Worm (Caenorhabditis elegans) whole organism, L1 larva: ENCODE results near the gene R53.8.
A peak's percentile ranks its signal among the peaks of the same experiment; 100 is the strongest.

Source experiments
- C16A3.4 ChIP-seq: fragments of 150-350 bp; optimal IDR thresholded peaks from 2 replicates; lab custom pipeline; 2014; ENCODE audit warnings: missing biosample characterization, missing genetic modification characterization
- F16B12.6 ChIP-seq: fragments of 150-350 bp; optimal IDR thresholded peaks from 2 replicates; lab custom pipeline; 2014; ENCODE audit warnings: missing biosample characterization, missing genetic modification characterization
- Y116A8C.19 ChIP-seq: sonication (generic microtip); optimal IDR thresholded peaks from 2 replicates; lab custom pipeline; 2016; ENCODE audit warnings: missing compliant biosample characterization, missing genetic modification characterization, borderline replicate concordance
- aha-1 ChIP-seq: fragments of 150-350 bp; optimal IDR thresholded peaks from 2 replicates; lab custom pipeline; 2014; ENCODE audit warnings: missing biosample characterization, missing genetic modification characterization
- alr-1 ChIP-seq: fragments of 200-800 bp; sonication (Bioruptor generic); optimal IDR thresholded peaks from 2 replicates; lab custom pipeline; 2018; ENCODE audit warnings: borderline replicate concordance, mild to moderate bottlenecking, missing genetic modification characterization, missing compliant biosample characterization
- ama-1 ChIP-seq: fragments of 150-350 bp; optimal IDR thresholded peaks from 2 replicates; lab custom pipeline; 2014
- ceh-63 ChIP-seq: fragments of 200-800 bp; sonication (Bioruptor generic); optimal IDR thresholded peaks from 2 replicates; lab custom pipeline; 2018; ENCODE audit warnings: mild to moderate bottlenecking, missing genetic modification characterization, missing compliant biosample characterization
- ces-1 ChIP-seq: fragments of 150-350 bp; optimal IDR thresholded peaks from 2 replicates; lab custom pipeline; 2014; ENCODE audit warnings: missing biosample characterization, missing genetic modification reagents, missing genetic modification characterization
- dsc-1 ChIP-seq: sonication (generic microtip); optimal IDR thresholded peaks from 2 replicates; lab custom pipeline; 2016; ENCODE audit warnings: mild to moderate bottlenecking, missing genetic modification characterization, missing compliant biosample characterization
- efl-1 ChIP-seq, 4 experiments: fragments of 150-350 bp; optimal IDR thresholded peaks in 3 of 4; peaks in 1 of 4; 1 replicate in 1 of 4; 2 replicates in 3 of 4; lab custom pipeline; 2014; ENCODE audit warnings: missing biosample characterization in 2 of 4, missing genetic modification characterization in 2 of 4, missing genetic modification reagents in 2 of 4
- egl-13 ChIP-seq: sonication (generic microtip); optimal IDR thresholded peaks from 2 replicates; lab custom pipeline; 2016; ENCODE audit warnings: missing genotype, missing genetic modification reagents, missing genetic modification characterization, missing compliant biosample characterization
- ets-5 ChIP-seq: fragments of 200-800 bp; sonication (Bioruptor generic); IDR thresholded peaks from 2 replicates; pipeline ENCODE4 v1.3.6; 2022; ENCODE audit warnings: missing genetic modification characterization, missing compliant biosample characterization
- fkh-4 ChIP-seq: sonication (generic microtip); optimal IDR thresholded peaks from 2 replicates; lab custom pipeline; 2016; ENCODE audit warnings: missing compliant biosample characterization, missing genetic modification characterization, borderline replicate concordance
- fos-1 ChIP-seq: fragments of 150-350 bp; optimal IDR thresholded peaks from 2 replicates; lab custom pipeline; 2014; ENCODE audit warnings: missing biosample characterization, missing genetic modification characterization
- grh-1 ChIP-seq: fragments of 200-800 bp; sonication (Bioruptor generic); IDR thresholded peaks from 2 replicates; pipeline ENCODE4 v1.3.6; 2022; ENCODE audit warnings: missing genetic modification reagents, missing genetic modification characterization, missing compliant biosample characterization
- hlh-17 ChIP-seq: fragments of 200-800 bp; sonication (Bioruptor generic); optimal IDR thresholded peaks from 2 replicates; lab custom pipeline; 2018; ENCODE audit warnings: missing genetic modification characterization, mild to moderate bottlenecking, missing compliant biosample characterization, moderate library complexity, borderline replicate concordance
- hlh-4 ChIP-seq: sonication (generic microtip); optimal IDR thresholded peaks from 2 replicates; lab custom pipeline; 2016; ENCODE audit warnings: mild to moderate bottlenecking, missing genetic modification characterization, missing compliant biosample characterization
- irx-1 ChIP-seq: sonication (generic microtip); optimal IDR thresholded peaks from 2 replicates; lab custom pipeline; 2016; ENCODE audit warnings: missing genetic modification characterization, missing compliant biosample characterization
- isw-1 ChIP-seq: fragments of 200-800 bp; sonication (Bioruptor generic); IDR thresholded peaks from 2 replicates; pipeline ENCODE4 v1.3.6; 2022; ENCODE audit warnings: missing genetic modification characterization, missing compliant biosample characterization
- jun-1 ChIP-seq: fragments of 150-350 bp; optimal IDR thresholded peaks from 2 replicates; lab custom pipeline; 2014; ENCODE audit warnings: missing biosample characterization, missing genetic modification reagents, missing genetic modification characterization
- lin-13 ChIP-seq: fragments of 150-350 bp; optimal IDR thresholded peaks from 2 replicates; lab custom pipeline; 2014; ENCODE audit warnings: missing biosample characterization, missing genetic modification reagents, missing genetic modification characterization
- lin-14 ChIP-seq: fragments of 200-800 bp; sonication (Bioruptor generic); optimal IDR thresholded peaks from 2 replicates; lab custom pipeline; 2018; ENCODE audit warnings: mild to moderate bottlenecking, missing genetic modification characterization, moderate library complexity, missing compliant biosample characterization
- lir-3 ChIP-seq: sonication (generic microtip); optimal IDR thresholded peaks from 2 replicates; lab custom pipeline; 2016; ENCODE audit warnings: mild to moderate bottlenecking, missing genetic modification characterization, moderate library complexity, missing compliant biosample characterization; ENCODE audit not compliant: poor library complexity
- lsy-2 ChIP-seq, 2 experiments: fragments of 150-350 bp; optimal IDR thresholded peaks; 2 replicates each; lab custom pipeline; 2014; ENCODE audit warnings: missing biosample characterization in 2 of 2, missing genetic modification characterization in 2 of 2
- mab-9 ChIP-seq: fragments of 200-800 bp; sonication (Bioruptor generic); IDR thresholded peaks from 2 replicates; pipeline ENCODE4 v1.3.6; 2022; ENCODE audit warnings: missing genetic modification reagents, missing genetic modification characterization, missing compliant biosample characterization
- mdl-1 ChIP-seq, 2 experiments: fragments of 150-350 bp; optimal IDR thresholded peaks; 2 replicates each; lab custom pipeline; 2014 to 2017; ENCODE audit warnings: missing biosample characterization in 2 of 2, missing genetic modification characterization in 2 of 2, inconsistent platforms in 1 of 2
- mef-2 ChIP-seq: fragments of 150-350 bp; optimal IDR thresholded peaks from 2 replicates; lab custom pipeline; 2014; ENCODE audit warnings: missing biosample characterization, missing genetic modification characterization
- mep-1 ChIP-seq: fragments of 150-350 bp; optimal IDR thresholded peaks from 2 replicates; lab custom pipeline; 2014; ENCODE audit warnings: missing biosample characterization, missing genetic modification characterization
- nhr-11 ChIP-seq: fragments of 150-350 bp; optimal IDR thresholded peaks from 2 replicates; lab custom pipeline; 2014; ENCODE audit warnings: missing biosample characterization, missing genetic modification characterization
- nhr-12 ChIP-seq: sonication (generic microtip); optimal IDR thresholded peaks from 2 replicates; lab custom pipeline; 2017; ENCODE audit warnings: missing biosample characterization, missing genetic modification characterization
- nhr-19 ChIP-seq: fragments of 200-800 bp; sonication (Bioruptor generic); conservative IDR thresholded peaks from 2 replicates; pipeline ENCODE4 v1.3.6; 2022; ENCODE audit warnings: missing genetic modification characterization, missing compliant biosample characterization
- nhr-28 ChIP-seq: fragments of 150-350 bp; optimal IDR thresholded peaks from 2 replicates; lab custom pipeline; 2014; ENCODE audit warnings: missing biosample characterization, missing genetic modification characterization
- nhr-47 ChIP-seq: sonication (generic microtip); optimal IDR thresholded peaks from 2 replicates; lab custom pipeline; 2016; ENCODE audit warnings: mild to moderate bottlenecking, missing genetic modification characterization, moderate library complexity, missing compliant biosample characterization
- nhr-71 ChIP-seq: sonication (generic microtip); optimal IDR thresholded peaks from 2 replicates; lab custom pipeline; 2016; ENCODE audit warnings: mild to moderate bottlenecking, missing genetic modification characterization, moderate library complexity, missing compliant biosample characterization
- nhr-76 ChIP-seq: sonication (generic microtip); optimal IDR thresholded peaks from 2 replicates; lab custom pipeline; 2017; ENCODE audit warnings: missing biosample characterization, missing genetic modification characterization
- nhr-77 ChIP-seq: fragments of 150-350 bp; optimal IDR thresholded peaks from 2 replicates; lab custom pipeline; 2014; ENCODE audit warnings: missing biosample characterization, missing genetic modification characterization
- nhr-90 ChIP-seq: sonication (generic microtip); optimal IDR thresholded peaks from 2 replicates; lab custom pipeline; 2016; ENCODE audit warnings: mild to moderate bottlenecking, missing genetic modification characterization, missing compliant biosample characterization; ENCODE audit not compliant: poor library complexity
- rnt-1 ChIP-seq: sonication (generic microtip); optimal IDR thresholded peaks from 2 replicates; lab custom pipeline; 2016; ENCODE audit warnings: mild to moderate bottlenecking, missing genetic modification characterization, moderate library complexity, missing compliant biosample characterization
- skn-1 ChIP-seq: fragments of 150-350 bp; optimal IDR thresholded peaks from 2 replicates; lab custom pipeline; 2014; ENCODE audit warnings: missing biosample characterization, missing genetic modification characterization
- sup-37 ChIP-seq: fragments of 200-800 bp; sonication (Bioruptor generic); optimal IDR thresholded peaks from 2 replicates; lab custom pipeline; 2018; ENCODE audit warnings: mild to moderate bottlenecking, missing genetic modification characterization, missing compliant biosample characterization
- tbx-2 ChIP-seq: sonication (generic microtip); optimal IDR thresholded peaks from 2 replicates; lab custom pipeline; 2016; ENCODE audit warnings: missing genetic modification characterization, missing compliant biosample characterization
- unc-30 ChIP-seq: sonication (generic microtip); optimal IDR thresholded peaks from 2 replicates; lab custom pipeline; 2017; ENCODE audit warnings: missing biosample characterization, missing genetic modification characterization
- unc-62 ChIP-seq: fragments of 150-350 bp; optimal IDR thresholded peaks from 2 replicates; lab custom pipeline; 2014; ENCODE audit warnings: missing biosample characterization, missing genetic modification reagents, missing genetic modification characterization
- unc-98 ChIP-seq: fragments of 200-800 bp; sonication (Bioruptor generic); IDR thresholded peaks from 2 replicates; pipeline ENCODE4 v1.3.6; 2022; ENCODE audit warnings: missing genetic modification characterization, missing compliant biosample characterization
- vab-15 ChIP-seq: sonication (generic microtip); optimal IDR thresholded peaks from 2 replicates; lab custom pipeline; 2017; ENCODE audit warnings: missing genotype, mild to moderate bottlenecking, missing genetic modification characterization, missing compliant biosample characterization
- zip-4 ChIP-seq: fragments of 200-800 bp; sonication (Bioruptor generic); optimal IDR thresholded peaks from 2 replicates; lab custom pipeline; 2018; ENCODE audit warnings: mild to moderate bottlenecking, missing genetic modification characterization, moderate library complexity, missing compliant biosample characterization
- ztf-11 ChIP-seq, 2 experiments: sonication (generic microtip); optimal IDR thresholded peaks; 2 replicates each; lab custom pipeline; 2016 to 2017; ENCODE audit warnings: missing genetic modification characterization in 2 of 2, missing biosample characterization in 1 of 2, missing compliant biosample characterization in 1 of 2

Gene R53.8

ce11 chrII:9937611-9938010 is 38.9 kb upstream of the R53.8 start (continued):
- peak; percentile 37 to 98 for TF ChIP-seq mdl-1 (tag; optimal IDR thresholded peaks at IDR 0.05; lab: Kevin White, UChicago)
- TF ChIP-seq vab-15, result no peak
- peak; percentile 80 to 89 for TF ChIP-seq lsy-2 (tag; optimal IDR thresholded peaks at IDR 0.05; lab: Kevin White, UChicago)
- TF ChIP-seq nhr-77, result peak; percentile 78

DNA sequence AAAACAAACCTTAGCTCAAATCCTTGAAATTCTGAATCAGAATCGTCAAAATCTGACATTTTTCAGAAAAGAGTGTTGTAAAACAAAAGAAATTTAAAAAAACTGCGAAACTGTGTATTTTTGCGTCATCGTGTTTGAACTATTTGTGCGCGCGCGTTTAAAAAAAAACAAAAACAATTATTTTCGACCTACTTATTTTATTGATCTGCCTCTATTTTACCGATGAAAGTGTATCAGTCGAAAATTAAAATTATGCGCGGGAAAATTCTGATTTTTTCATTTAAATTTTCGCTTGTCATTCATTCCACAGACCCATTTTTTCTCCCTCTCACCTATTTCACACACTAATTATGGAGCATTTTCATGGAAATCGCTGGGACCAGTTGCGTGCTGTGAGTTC is 37.6 kb upstream of the R53.8 start, which contains the start of the genes C05C10.7 and C05C10.5:
C05C10.7 (minus strand) TSS at position 95 of the 400 bp plus-strand sequence.
C05C10.5 (plus strand) TSS at position 164 of the 400 bp plus-strand sequence.
- TF ChIP-seq vab-15 (no peak), efl-1 (optimal IDR thresholded peaks at IDR 0.05; lab: Kevin White, UChicago) (peak in 1 of 2 experiments; percentile 10), efl-1 (GFP tag; optimal IDR thresholded peaks at IDR 0.05 in 1 of 2; lab: Kevin White, UChicago) (peak in 1 of 2 experiments; percentile 58)
- TF ChIP-seq, all 84 proteins: peak for 1

DNA sequence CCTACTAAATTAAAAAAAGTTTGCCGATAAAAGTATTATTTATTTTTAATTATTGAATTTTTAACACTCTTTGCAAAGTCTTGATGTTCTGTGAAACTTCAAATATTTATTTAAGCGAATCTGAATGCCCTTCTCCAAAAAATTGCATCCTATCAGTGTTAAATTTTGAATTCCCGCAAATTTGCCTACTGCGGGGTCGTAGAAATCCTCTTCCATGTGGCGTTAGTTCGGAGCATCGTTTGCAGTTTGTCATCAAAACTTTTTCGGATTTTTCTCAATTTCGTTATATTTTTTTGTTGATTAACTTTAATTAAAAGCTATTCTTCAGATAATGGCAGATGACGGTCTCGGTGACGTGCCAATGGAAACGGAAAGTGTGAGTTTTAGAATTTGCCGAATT is 36.1 kb upstream of the R53.8 start, which contains the start of gene ufd-3:
ufd-3 (plus strand) TSS at position 324 of the 400 bp plus-strand sequence.
- TF ChIP-seq unc-30 (tag; lab: Kevin White, UChicago), result no peak
- peak; percentile 93 for TF ChIP-seq tbx-2 (tag; lab: Kevin White, UChicago)
- peak; percentile 90 for TF ChIP-seq dsc-1 (tag; lab: Kevin White, UChicago)
- peak; percentile 93 for TF ChIP-seq C16A3.4
- no peak for TF ChIP-seq mef-2
- peak in 1 of 2 experiments; percentile 94 for TF ChIP-seq ztf-11 (tag; optimal IDR thresholded peaks at IDR 0.05; lab: Kevin White, UChicago)
- TF ChIP-seq hlh-4 (tag; lab: Kevin White, UChicago), result peak; percentile 63
- TF ChIP-seq zip-4 (GFP tag; lab: Kevin White, UChicago), result peak; percentile 45
- no peak for TF ChIP-seq hlh-17 (GFP tag; lab: Kevin White, UChicago)
- peak; percentile 71 for TF ChIP-seq mab-9 (GFP tag; lab: Robert Waterston, UW)
- peak; percentile 59 for TF ChIP-seq sup-37 (GFP tag; lab: Kevin White, UChicago)
- TF ChIP-seq efl-1 (optimal IDR thresholded peaks at IDR 0.05; lab: Kevin White, UChicago), result peak; percentile 98 to 99
- peak; percentile 98 to 100 for TF ChIP-seq efl-1 (GFP tag; optimal IDR thresholded peaks at IDR 0.05 in 1 of 2; lab: Kevin White, UChicago)
- peak; percentile 83 for TF ChIP-seq isw-1 (GFP tag; lab: Robert Waterston, UW)
- no peak for TF ChIP-seq unc-62 (GFP tag; lab: Kevin White, UChicago)
- no peak for TF ChIP-seq ceh-63 (GFP tag; lab: Kevin White, UChicago)
- TF ChIP-seq nhr-71 (tag; lab: Kevin White, UChicago), result peak; percentile 96
- peak; percentile 59 for TF ChIP-seq F16B12.6 (tag; lab: Kevin White, UChicago)
- TF ChIP-seq skn-1 (tag; lab: Kevin White, UChicago), result peak; percentile 99
- TF ChIP-seq nhr-19, result peak; percentile 88
- TF ChIP-seq nhr-12, result peak; percentile 28
- TF ChIP-seq rnt-1, result peak; percentile 99
- peak; percentile 91 for TF ChIP-seq lin-14 (GFP tag; lab: Kevin White, UChicago)
- peak; percentile 97 for TF ChIP-seq lir-3 (tag; lab: Kevin White, UChicago)
- peak; percentile 90 for TF ChIP-seq fkh-4 (tag; lab: Kevin White, UChicago)
- peak; percentile 68 for TF ChIP-seq jun-1 (tag; lab: Kevin White, UChicago)
- TF ChIP-seq nhr-28 (tag; lab: Kevin White, UChicago), result no peak
- TF ChIP-seq ces-1 (GFP tag; lab: Kevin White, UChicago), result no peak
- peak; percentile 89 for TF ChIP-seq nhr-11 (tag; lab: Kevin White, UChicago)
- peak; percentile 83 for TF ChIP-seq lin-13
- no peak for TF ChIP-seq alr-1 (tag; lab: Kevin White, UChicago)
- peak; percentile 72; the same call in 1 of the 2 replicates for TF ChIP-seq grh-1
- TF ChIP-seq egl-13 (tag; lab: Kevin White, UChicago), result peak; percentile 92
- peak; percentile 73 for TF ChIP-seq fos-1
- peak; percentile 95 for TF ChIP-seq mep-1 (tag; lab: Kevin White, UChicago)
- peak; percentile 80 for TF ChIP-seq Y116A8C.19 (tag; lab: Kevin White, UChicago)
- no peak for TF ChIP-seq ets-5 (GFP tag; lab: Robert Waterston, UW)
- peak; percentile 95 for TF ChIP-seq irx-1 (tag; lab: Kevin White, UChicago)
- TF ChIP-seq aha-1 (tag; lab: Kevin White, UChicago), result no peak
- peak; percentile 15 for TF ChIP-seq ama-1 (lab: Kevin White, UChicago)
- TF ChIP-seq nhr-47 (tag; lab: Kevin White, UChicago), result peak; percentile 93
- TF ChIP-seq lsy-2 (tag; optimal IDR thresholded peaks at IDR 0.05; lab: Kevin White, UChicago), result peak; percentile 90 to 93
- peak; percentile 86 for TF ChIP-seq unc-98 (GFP tag; lab: Robert Waterston, UW)
- no peak for TF ChIP-seq nhr-76 (tag; lab: Kevin White, UChicago)
- peak; percentile 93 for TF ChIP-seq nhr-90 (tag; lab: Kevin White, UChicago)
